Worm (Caenorhabditis elegans) whole organism, L4 larva: ENCODE results near the gene tam-1.

Experiments
- F49E8.2 ChIP-seq: sonication (generic microtip); optimal IDR thresholded peaks from 2 replicates; lab custom pipeline; 2016; ENCODE audit warnings: missing compliant biosample characterization, mild to moderate bottlenecking, missing genetic modification characterization, borderline replicate concordance
- aha-1 ChIP-seq: fragments of 150-350 bp; peaks from one replicate; lab custom pipeline; 2014; ENCODE audit warnings: missing biosample characterization, missing genetic modification characterization
- dmd-8 ChIP-seq: fragments of 200-800 bp; sonication (Bioruptor generic); IDR thresholded peaks from 2 replicates; pipeline ENCODE4 v1.3.6; 2022; ENCODE audit warnings: missing genetic modification characterization, missing compliant biosample characterization
- duxl-1 ChIP-seq: sonication (generic microtip); optimal IDR thresholded peaks from 2 replicates; lab custom pipeline; 2016; ENCODE audit warnings: mild to moderate bottlenecking, missing genetic modification characterization, moderate library complexity, missing compliant biosample characterization; ENCODE audit not compliant: poor library complexity
- unc-62 ChIP-seq, 3 experiments: fragments of 150-350 bp in 1 of 3; sonication (generic microtip); optimal IDR thresholded peaks in 2 of 3; peaks in 1 of 3; 1 replicate in 1 of 3; 2 replicates in 2 of 3; lab custom pipeline; 2014 to 2017; ENCODE audit warnings: missing biosample characterization in 3 of 3, missing genetic modification characterization in 3 of 3, missing genetic modification reagents in 3 of 3, missing genotype in 1 of 3

ce11 chrV:4960686-4961085, 2.2 kb downstream of the tam-1 start:
- TF ChIP-seq duxl-1: no peak
- no peak for TF ChIP-seq F49E8.2 (tag; lab: Kevin White, UChicago)
- TF ChIP-seq unc-62 (GFP tag; optimal IDR thresholded peaks at IDR 0.05 in 1 of 2; lab: Kevin White, UChicago): no peak
- TF ChIP-seq unc-62 (tag; optimal IDR thresholded peaks at IDR 0.05; lab: Kevin White, UChicago): no peak
- no peak for TF ChIP-seq dmd-8 (GFP tag; lab: Robert Waterston, UW)
- TF ChIP-seq aha-1 (tag; lab: Kevin White, UChicago): no peak
